Worm (Caenorhabditis elegans) whole organism, L1 larva: ENCODE measurements around the gene F59D12.3.

Source experiments
- C04F5.9 ChIP-seq: sonication (generic microtip); optimal IDR thresholded peaks from 2 replicates; lab custom pipeline; 2016; ENCODE audit warnings: missing genetic modification characterization, missing compliant biosample characterization
- C16A3.4 ChIP-seq: fragments of 150-350 bp; optimal IDR thresholded peaks from 2 replicates; lab custom pipeline; 2014; ENCODE audit warnings: missing biosample characterization, missing genetic modification characterization
- C34B4.2 ChIP-seq: sonication (generic microtip); optimal IDR thresholded peaks from 2 replicates; lab custom pipeline; 2017; ENCODE audit warnings: mild to moderate bottlenecking, missing genetic modification characterization, missing compliant biosample characterization
- Y116A8C.19 ChIP-seq: sonication (generic microtip); optimal IDR thresholded peaks from 2 replicates; lab custom pipeline; 2016; ENCODE audit warnings: missing compliant biosample characterization, missing genetic modification characterization, borderline replicate concordance
- alr-1 ChIP-seq: fragments of 200-800 bp; sonication (Bioruptor generic); optimal IDR thresholded peaks from 2 replicates; lab custom pipeline; 2018; ENCODE audit warnings: borderline replicate concordance, mild to moderate bottlenecking, missing genetic modification characterization, missing compliant biosample characterization
- aly-2 ChIP-seq: fragments of 150-350 bp; optimal IDR thresholded peaks from 2 replicates; lab custom pipeline; 2014; ENCODE audit warnings: missing biosample characterization, missing genetic modification characterization
- ama-1 ChIP-seq: fragments of 150-350 bp; optimal IDR thresholded peaks from 2 replicates; lab custom pipeline; 2014
- ceh-63 ChIP-seq: fragments of 200-800 bp; sonication (Bioruptor generic); optimal IDR thresholded peaks from 2 replicates; lab custom pipeline; 2018; ENCODE audit warnings: mild to moderate bottlenecking, missing genetic modification characterization, missing compliant biosample characterization
- ceh-8 ChIP-seq: fragments of 200-800 bp; sonication (Bioruptor generic); optimal IDR thresholded peaks from 2 replicates; lab custom pipeline; 2018; ENCODE audit warnings: mild to moderate bottlenecking, missing genetic modification characterization, moderate library complexity, missing compliant biosample characterization
- ceh-82 ChIP-seq, 3 experiments: fragments of 150-350 bp in 1 of 3; sonication (generic microtip) in 2 of 3; optimal IDR thresholded peaks; 2 replicates each; lab custom pipeline; 2014 to 2017; ENCODE audit warnings: missing biosample characterization in 3 of 3, missing genetic modification characterization in 3 of 3
- ceh-88 ChIP-seq: fragments of 200-800 bp; sonication (Bioruptor generic); IDR thresholded peaks from 2 replicates; pipeline ENCODE4 v1.3.6; 2022; ENCODE audit warnings: missing genetic modification characterization, missing compliant biosample characterization
- dpl-1 ChIP-seq, 3 experiments: fragments of 150-350 bp in 2 of 3; sonication (generic microtip) in 1 of 3; optimal IDR thresholded peaks; 2 replicates each; lab custom pipeline; 2014 to 2017; ENCODE audit warnings: missing biosample characterization in 3 of 3, missing genetic modification characterization in 3 of 3, missing genetic modification reagents in 3 of 3
- dsc-1 ChIP-seq: sonication (generic microtip); optimal IDR thresholded peaks from 2 replicates; lab custom pipeline; 2016; ENCODE audit warnings: mild to moderate bottlenecking, missing genetic modification characterization, missing compliant biosample characterization
- efl-1 ChIP-seq, 4 experiments: fragments of 150-350 bp; optimal IDR thresholded peaks in 3 of 4; peaks in 1 of 4; 1 replicate in 1 of 4; 2 replicates in 3 of 4; lab custom pipeline; 2014; ENCODE audit warnings: missing biosample characterization in 2 of 4, missing genetic modification characterization in 2 of 4, missing genetic modification reagents in 2 of 4
- efl-3 ChIP-seq: fragments of 200-800 bp; sonication (Bioruptor generic); optimal IDR thresholded peaks from 2 replicates; lab custom pipeline; 2018; ENCODE audit warnings: mild to moderate bottlenecking, missing genetic modification characterization, missing compliant biosample characterization
- egl-13 ChIP-seq: sonication (generic microtip); optimal IDR thresholded peaks from 2 replicates; lab custom pipeline; 2016; ENCODE audit warnings: missing genotype, missing genetic modification reagents, missing genetic modification characterization, missing compliant biosample characterization
- elt-3 ChIP-seq, 6 experiments: fragments of 150-350 bp in 1 of 6; sonication (generic microtip); optimal IDR thresholded peaks; 2 replicates each; lab custom pipeline; 2017 to 2018; ENCODE audit warnings: missing biosample characterization in 6 of 6, missing genetic modification characterization in 6 of 6, inconsistent platforms in 1 of 6
- fkh-10 ChIP-seq: sonication (generic microtip); optimal IDR thresholded peaks from 2 replicates; lab custom pipeline; 2017; ENCODE audit warnings: missing biosample characterization, missing genetic modification reagents, missing genetic modification characterization
- fkh-4 ChIP-seq: sonication (generic microtip); optimal IDR thresholded peaks from 2 replicates; lab custom pipeline; 2016; ENCODE audit warnings: missing compliant biosample characterization, missing genetic modification characterization, borderline replicate concordance
- fkh-8 ChIP-seq: sonication (generic microtip); optimal IDR thresholded peaks from 2 replicates; lab custom pipeline; 2016; ENCODE audit warnings: mild to moderate bottlenecking, missing genetic modification characterization, missing compliant biosample characterization
- hpl-2 ChIP-seq: fragments of 150-350 bp; optimal IDR thresholded peaks from 2 replicates; lab custom pipeline; 2014; ENCODE audit warnings: missing biosample characterization, missing genetic modification reagents, missing genetic modification characterization
- isw-1 ChIP-seq: fragments of 200-800 bp; sonication (Bioruptor generic); IDR thresholded peaks from 2 replicates; pipeline ENCODE4 v1.3.6; 2022; ENCODE audit warnings: missing genetic modification characterization, missing compliant biosample characterization
- lin-14 ChIP-seq: fragments of 200-800 bp; sonication (Bioruptor generic); optimal IDR thresholded peaks from 2 replicates; lab custom pipeline; 2018; ENCODE audit warnings: mild to moderate bottlenecking, missing genetic modification characterization, moderate library complexity, missing compliant biosample characterization
- lir-3 ChIP-seq: sonication (generic microtip); optimal IDR thresholded peaks from 2 replicates; lab custom pipeline; 2016; ENCODE audit warnings: mild to moderate bottlenecking, missing genetic modification characterization, moderate library complexity, missing compliant biosample characterization; ENCODE audit not compliant: poor library complexity
- lsy-2 ChIP-seq, 2 experiments: fragments of 150-350 bp; optimal IDR thresholded peaks; 2 replicates each; lab custom pipeline; 2014; ENCODE audit warnings: missing biosample characterization in 2 of 2, missing genetic modification characterization in 2 of 2
- mef-2 ChIP-seq: fragments of 150-350 bp; optimal IDR thresholded peaks from 2 replicates; lab custom pipeline; 2014; ENCODE audit warnings: missing biosample characterization, missing genetic modification characterization
- mep-1 ChIP-seq: fragments of 150-350 bp; optimal IDR thresholded peaks from 2 replicates; lab custom pipeline; 2014; ENCODE audit warnings: missing biosample characterization, missing genetic modification characterization
- nhr-12 ChIP-seq: sonication (generic microtip); optimal IDR thresholded peaks from 2 replicates; lab custom pipeline; 2017; ENCODE audit warnings: missing biosample characterization, missing genetic modification characterization
- nhr-20 ChIP-seq: sonication (generic microtip); optimal IDR thresholded peaks from 2 replicates; lab custom pipeline; 2016; ENCODE audit warnings: mild to moderate bottlenecking, missing genetic modification characterization, missing compliant biosample characterization
- nhr-47 ChIP-seq: sonication (generic microtip); optimal IDR thresholded peaks from 2 replicates; lab custom pipeline; 2016; ENCODE audit warnings: mild to moderate bottlenecking, missing genetic modification characterization, moderate library complexity, missing compliant biosample characterization
- nhr-71 ChIP-seq: sonication (generic microtip); optimal IDR thresholded peaks from 2 replicates; lab custom pipeline; 2016; ENCODE audit warnings: mild to moderate bottlenecking, missing genetic modification characterization, moderate library complexity, missing compliant biosample characterization
- nhr-77 ChIP-seq: fragments of 150-350 bp; optimal IDR thresholded peaks from 2 replicates; lab custom pipeline; 2014; ENCODE audit warnings: missing biosample characterization, missing genetic modification characterization
- nhr-84 ChIP-seq: sonication (generic microtip); optimal IDR thresholded peaks from 2 replicates; lab custom pipeline; 2017; ENCODE audit warnings: missing biosample characterization, missing genetic modification characterization
- pag-3 ChIP-seq: sonication (generic microtip); optimal IDR thresholded peaks from 2 replicates; lab custom pipeline; 2017; ENCODE audit warnings: missing genetic modification characterization, mild to moderate bottlenecking, missing compliant biosample characterization, antibody characterized with exemption, borderline replicate concordance; ENCODE audit not compliant: insufficient read depth
- pax-3 ChIP-seq: fragments of 200-800 bp; sonication (Bioruptor generic); optimal IDR thresholded peaks from 2 replicates; lab custom pipeline; 2018; ENCODE audit warnings: mild to moderate bottlenecking, missing genetic modification characterization, moderate library complexity, missing compliant biosample characterization
- pqm-1 ChIP-seq: sonication (generic microtip); optimal IDR thresholded peaks from 3 replicates; lab custom pipeline; 2017; ENCODE audit warnings: missing biosample characterization, missing genetic modification characterization
- skn-1 ChIP-seq: fragments of 150-350 bp; optimal IDR thresholded peaks from 2 replicates; lab custom pipeline; 2014; ENCODE audit warnings: missing biosample characterization, missing genetic modification characterization
- snpc-4 ChIP-seq: fragments of 150-350 bp; optimal IDR thresholded peaks from 2 replicates; lab custom pipeline; 2014; ENCODE audit warnings: missing biosample characterization, missing genetic modification characterization
- snu-23 ChIP-seq: sonication (generic microtip); optimal IDR thresholded peaks from 2 replicates; lab custom pipeline; 2016; ENCODE audit warnings: missing genetic modification characterization, missing compliant biosample characterization
- sox-4 ChIP-seq: sonication (generic microtip); optimal IDR thresholded peaks from 2 replicates; lab custom pipeline; 2016; ENCODE audit warnings: missing genetic modification characterization, missing compliant biosample characterization
- sptf-1 ChIP-seq: fragments of 150-350 bp; optimal IDR thresholded peaks from 2 replicates; lab custom pipeline; 2014; ENCODE audit warnings: missing biosample characterization, missing genetic modification characterization
- sup-37 ChIP-seq: fragments of 200-800 bp; sonication (Bioruptor generic); optimal IDR thresholded peaks from 2 replicates; lab custom pipeline; 2018; ENCODE audit warnings: mild to moderate bottlenecking, missing genetic modification characterization, missing compliant biosample characterization
- tbx-2 ChIP-seq: sonication (generic microtip); optimal IDR thresholded peaks from 2 replicates; lab custom pipeline; 2016; ENCODE audit warnings: missing genetic modification characterization, missing compliant biosample characterization
- unc-86 ChIP-seq: sonication (generic microtip); optimal IDR thresholded peaks from 2 replicates; lab custom pipeline; 2016; ENCODE audit warnings: missing genetic modification characterization, missing compliant biosample characterization
- xbp-1 ChIP-seq: sonication (generic microtip); optimal IDR thresholded peaks from 2 replicates; lab custom pipeline; 2016; ENCODE audit warnings: missing genetic modification characterization, missing compliant biosample characterization
- ztf-11 ChIP-seq, 2 experiments: sonication (generic microtip); optimal IDR thresholded peaks; 2 replicates each; lab custom pipeline; 2016 to 2017; ENCODE audit warnings: missing genetic modification characterization in 2 of 2, missing biosample characterization in 1 of 2, missing compliant biosample characterization in 1 of 2
- ztf-4 ChIP-seq: fragments of 150-350 bp; optimal IDR thresholded peaks from 2 replicates; lab custom pipeline; 2014; ENCODE audit warnings: missing biosample characterization, missing genetic modification characterization

The F59D12.3 gene

ce11 chrX:15659561-15659960 is 8.8 kb upstream of the F59D12.3 start:
- TF ChIP-seq lir-3: no peak
- no peak for TF ChIP-seq sup-37
- TF ChIP-seq C04F5.9: no peak
- peak in 1 of 3 experiments; percentile 42 for TF ChIP-seq ceh-82 (tag; optimal IDR thresholded peaks at IDR 0.05; lab: Kevin White, UChicago)
- TF ChIP-seq pqm-1 (tag; lab: Kevin White, UChicago): no peak
- no peak for TF ChIP-seq pag-3 (tag; lab: Kevin White, UChicago)
- TF ChIP-seq ceh-63 (GFP tag; lab: Kevin White, UChicago): no peak
- no peak for TF ChIP-seq mef-2 (tag; lab: Kevin White, UChicago)
- TF ChIP-seq fkh-8 (tag; lab: Kevin White, UChicago): peak; percentile 12
- TF ChIP-seq alr-1 (tag; lab: Kevin White, UChicago): no peak
- peak in 1 of 2 experiments; percentile 13 for TF ChIP-seq lsy-2 (tag; optimal IDR thresholded peaks at IDR 0.05; lab: Kevin White, UChicago)
- no peak for TF ChIP-seq ceh-88
- TF ChIP-seq efl-3 (GFP tag; lab: Kevin White, UChicago): no peak
- no peak for TF ChIP-seq hpl-2
- TF ChIP-seq nhr-84 (tag; lab: Kevin White, UChicago): no peak
- TF ChIP-seq nhr-12: no peak
- no peak for TF ChIP-seq efl-1 (optimal IDR thresholded peaks at IDR 0.05; lab: Kevin White, UChicago)
- no peak for TF ChIP-seq efl-1 (GFP tag; optimal IDR thresholded peaks at IDR 0.05 in 1 of 2; lab: Kevin White, UChicago)
- TF ChIP-seq nhr-77 (tag; lab: Kevin White, UChicago): no peak
- no peak for TF ChIP-seq aly-2 (tag; lab: Kevin White, UChicago)
- TF ChIP-seq nhr-71 (tag; lab: Kevin White, UChicago): no peak
- peak; percentile 65 for TF ChIP-seq lin-14
- no peak for TF ChIP-seq ztf-11 (tag; optimal IDR thresholded peaks at IDR 0.05; lab: Kevin White, UChicago)
- TF ChIP-seq egl-13 (tag; lab: Kevin White, UChicago): peak; percentile 22
- TF ChIP-seq elt-3 (tag; optimal IDR thresholded peaks at IDR 0.05; lab: Kevin White, UChicago): no peak
- no peak for TF ChIP-seq isw-1 (GFP tag; lab: Robert Waterston, UW)
- no peak for TF ChIP-seq C16A3.4
- peak; percentile 0 for TF ChIP-seq mep-1
- no peak for TF ChIP-seq dpl-1 (GFP tag; optimal IDR thresholded peaks at IDR 0.05; lab: Kevin White, UChicago)
- TF ChIP-seq tbx-2 (tag; lab: Kevin White, UChicago): peak; percentile 28
- TF ChIP-seq unc-86 (tag; lab: Kevin White, UChicago): peak; percentile 31
- TF ChIP-seq dsc-1 (tag; lab: Kevin White, UChicago): peak; percentile 31
- TF ChIP-seq snu-23 (GFP tag; lab: Kevin White, UChicago): no peak
- TF ChIP-seq, all 84 proteins: peak for 9

- TF ChIP-seq efl-1 (optimal IDR thresholded peaks at IDR 0.05; lab: Kevin White, UChicago) (no peak), efl-1 (GFP tag; optimal IDR thresholded peaks at IDR 0.05 in 1 of 2; lab: Kevin White, UChicago) (no peak), fkh-8 (tag; lab: Kevin White, UChicago) (peak; percentile 39), ceh-8 (GFP tag; lab: Kevin White, UChicago) (peak; percentile 58), dsc-1 (tag; lab: Kevin White, UChicago) (peak; percentile 95), sox-4 (tag; lab: Kevin White, UChicago) (peak; percentile 8), pax-3 (peak; percentile 23), nhr-47 (tag; lab: Kevin White, UChicago) (peak; percentile 34), lin-14 (peak; percentile 77), lsy-2 (tag; optimal IDR thresholded peaks at IDR 0.05; lab: Kevin White, UChicago) (peak in 1 of 2 experiments; percentile 6), nhr-71 (tag; lab: Kevin White, UChicago) (peak; percentile 40), ztf-4 (tag; lab: Kevin White, UChicago) (no peak)
Measured at ce11 chrX:15657773-15658172, 7.0 kb upstream of the F59D12.3 start.

- no peak for TF ChIP-seq nhr-12
- TF ChIP-seq skn-1 (tag; lab: Kevin White, UChicago): no peak
- TF ChIP-seq nhr-20 (tag; lab: Kevin White, UChicago): no peak
- TF ChIP-seq sox-4 (tag; lab: Kevin White, UChicago): peak; percentile 23
- TF ChIP-seq C34B4.2 (tag; lab: Kevin White, UChicago): no peak
- no peak for TF ChIP-seq efl-1 (optimal IDR thresholded peaks at IDR 0.05; lab: Kevin White, UChicago)
- TF ChIP-seq efl-1 (GFP tag; optimal IDR thresholded peaks at IDR 0.05 in 1 of 2; lab: Kevin White, UChicago): no peak
- TF ChIP-seq lsy-2 (tag; optimal IDR thresholded peaks at IDR 0.05; lab: Kevin White, UChicago): no peak
- TF ChIP-seq xbp-1 (tag; lab: Kevin White, UChicago): no peak
- no peak for TF ChIP-seq pag-3 (tag; lab: Kevin White, UChicago)
- peak; percentile 0 for TF ChIP-seq fkh-4 (tag; lab: Kevin White, UChicago)
- peak; percentile 59 for TF ChIP-seq pax-3
- TF ChIP-seq sptf-1 (tag; lab: Kevin White, UChicago): no peak
- no peak for TF ChIP-seq hpl-2
- TF ChIP-seq fkh-10 (GFP tag; lab: Kevin White, UChicago): no peak
- TF ChIP-seq ztf-11 (tag; optimal IDR thresholded peaks at IDR 0.05; lab: Kevin White, UChicago): no peak
- no peak for TF ChIP-seq efl-3 (GFP tag; lab: Kevin White, UChicago)
- TF ChIP-seq lin-14: no peak
- TF ChIP-seq ama-1 (lab: Kevin White, UChicago): no peak
- TF ChIP-seq snpc-4 (tag; lab: Kevin White, UChicago): no peak
- TF ChIP-seq Y116A8C.19 (tag; lab: Kevin White, UChicago): no peak
- TF ChIP-seq dsc-1 (tag; lab: Kevin White, UChicago): peak; percentile 90
Measured at ce11 chrX:15655623-15656022, 4.9 kb upstream of the F59D12.3 start.
